Worm (Caenorhabditis elegans): Measurements from ENCODE around the gene best-22.

Gene best-22

ce11 chrIV:12364964-12365363 is 15.2 kb downstream of the best-22 start (continued):
- no peak for TF ChIP-seq nhr-42 (GFP tag; IDR thresholded peaks at IDR 0.05)
- peak; percentile 19 for TF ChIP-seq mep-1 (tag; optimal IDR thresholded peaks at IDR 0.05)
- TF ChIP-seq aha-1 (tag) = peak; percentile 65
- no peak; the same call in 1 of the 2 replicates for TF ChIP-seq T26A8.4 (GFP tag; IDR thresholded peaks at IDR 0.05)
- TF ChIP-seq dmd-6 (GFP tag; IDR thresholded peaks at IDR 0.05) = 0 out of 2 replicates have a peak, but pooled peaks have one; percentile 6
- TF ChIP-seq dpl-1 (GFP tag; optimal IDR thresholded peaks at IDR 0.05) = peak; percentile 8
- peak; percentile 35 for TF ChIP-seq fkh-10 (GFP tag; optimal IDR thresholded peaks at IDR 0.05)
- TF ChIP-seq F37D6.2 (tag; optimal IDR thresholded peaks at IDR 0.05) = no peak
- TF ChIP-seq hmg-1.1 (GFP tag; IDR thresholded peaks at IDR 0.05) = peak; percentile 56; the same call in 1 of the 2 replicates
- peak; percentile 18 for TF ChIP-seq rbr-2 (tag; optimal IDR thresholded peaks at IDR 0.05)
- no peak for TF ChIP-seq gei-8 (GFP tag; optimal IDR thresholded peaks at IDR 0.05)
- TF ChIP-seq hif-1 (tag; optimal IDR thresholded peaks at IDR 0.05) = peak in 1 of 2 experiments; percentile 18

ce11 chrIV:12366571-12366970 is 16.8 kb downstream of the best-22 start:
- TF ChIP-seq saeg-2 (GFP tag; IDR thresholded peaks at IDR 0.05) (no peak), T26A8.4 (GFP tag; IDR thresholded peaks at IDR 0.05) (peak; percentile 15), Y75B8A.6 (GFP tag; IDR thresholded peaks at IDR 0.05) (no peak), nhr-48 (tag; optimal IDR thresholded peaks at IDR 0.05) (peak; percentile 13), lin-1 (GFP tag; IDR thresholded peaks at IDR 0.05) (no peak), cey-2 (tag; optimal IDR thresholded peaks at IDR 0.05; ENCODE audit: borderline replicate concordance, insufficient read depth) (no peak), hlh-11 (tag; optimal IDR thresholded peaks at IDR 0.05) (peak; percentile 46), mxl-3 (GFP tag; optimal IDR thresholded peaks at IDR 0.05) (peak; percentile 65), ztf-11 (tag; optimal IDR thresholded peaks at IDR 0.05) (no peak), T20F7.1 (GFP tag; optimal IDR thresholded peaks at IDR 0.05) (no peak), ceh-32 (tag; optimal IDR thresholded peaks at IDR 0.05; ENCODE audit: poor library complexity) (no peak)

- TF ChIP-seq madf-5 (GFP tag; IDR thresholded peaks at IDR 0.05) = 0 out of 4 replicates have a peak, but pooled peaks of 1 of the 2 experiments have one; percentile 7
- 0 out of 2 replicates have a peak, but pooled peaks have one; percentile 17 for TF ChIP-seq Y48G9A.11 (GFP tag; IDR thresholded peaks at IDR 0.05)
- TF ChIP-seq php-3 (GFP tag; IDR thresholded peaks at IDR 0.05) = no peak
- TF ChIP-seq lin-38 (GFP tag; IDR thresholded peaks at IDR 0.05) = peak; percentile 9; the same call in 1 of the 2 replicates
- no peak for TF ChIP-seq unc-130 (GFP tag; optimal IDR thresholded peaks at IDR 0.05)
Measured at ce11 chrIV:12371340-12371739, 21.6 kb downstream of the best-22 start.

ce11 chrIV:12371879-12372278 is 22.1 kb downstream of the best-22 start, which contains the start of gene wdr-46:
Gene wdr-46, plus strand, starts transcription at chrIV:12372253.
- no peak for TF ChIP-seq zag-1 (tag; optimal IDR thresholded peaks at IDR 0.05)
- no peak for TF ChIP-seq skn-1 (tag; optimal IDR thresholded peaks at IDR 0.05)
- peak; percentile 39 for TF ChIP-seq ama-1 (optimal IDR thresholded peaks at IDR 0.05)
- peak in 1 of 2 experiments; percentile 56 for TF ChIP-seq hif-1 (tag; optimal IDR thresholded peaks at IDR 0.05)
- TF ChIP-seq snpc-4 (tag; optimal IDR thresholded peaks at IDR 0.05) = no peak
- TF ChIP-seq pha-4 (GFP tag; IDR thresholded peaks at IDR 0.05) = no peak; the same call in 1 of the 2 replicates
- peak; percentile 63 for TF ChIP-seq pha-4 (tag; optimal IDR thresholded peaks at IDR 0.05)
- peak; percentile 74 for TF ChIP-seq hmg-1.1 (GFP tag; IDR thresholded peaks at IDR 0.05)
- peak; percentile 88 for TF ChIP-seq mep-1 (tag; optimal IDR thresholded peaks at IDR 0.05)
- TF ChIP-seq nhr-77 (tag; optimal IDR thresholded peaks at IDR 0.05) = peak; percentile 73
- no peak for TF ChIP-seq pqm-1 (tag; optimal IDR thresholded peaks at IDR 0.05)
- TF ChIP-seq snpc-1.2 (GFP tag; IDR thresholded peaks at IDR 0.05) = peak; percentile 65; the same call in 1 of the 2 replicates
- no peak for TF ChIP-seq zfp-2 (tag; optimal IDR thresholded peaks at IDR 0.05)
- TF ChIP-seq T20F7.1 (GFP tag; optimal IDR thresholded peaks at IDR 0.05) = no peak
- no peak for TF ChIP-seq D1046.2 (GFP tag; IDR thresholded peaks at IDR 0.05)
- peak; percentile 86 for TF ChIP-seq arid-1 (GFP tag; conservative IDR thresholded peaks at IDR 0.05)
- no peak for TF ChIP-seq lin-1 (GFP tag; IDR thresholded peaks at IDR 0.05)
- TF ChIP-seq nhr-41 (GFP tag; IDR thresholded peaks at IDR 0.05) = no peak
- no peak for TF ChIP-seq vab-7 (GFP tag; IDR thresholded peaks at IDR 0.05)
- no peak for TF ChIP-seq ceh-44 (GFP tag; IDR thresholded peaks at IDR 0.05)
- peak in 1 of 2 experiments; percentile 89 for TF ChIP-seq unc-62 (GFP tag; optimal IDR thresholded peaks at IDR 0.05 in 1 of 2)
- TF ChIP-seq unc-62 (tag; optimal IDR thresholded peaks at IDR 0.05) = no peak
- no peak for TF ChIP-seq lin-15B (tag; optimal IDR thresholded peaks at IDR 0.05)
- TF ChIP-seq hlh-11 (tag; optimal IDR thresholded peaks at IDR 0.05) = peak; percentile 62
- TF ChIP-seq hlh-30 (tag; optimal IDR thresholded peaks at IDR 0.05; ENCODE audit: insufficient read depth) = peak; percentile 82
- TF ChIP-seq set-16 (GFP tag; IDR thresholded peaks at IDR 0.05) = no peak

All from whole organism, L4 larva.